Worm (Caenorhabditis elegans) whole organism, late embryonic: Measurements from ENCODE around the gene Y49E10.16.

Source experiments
- K09A11.1 ChIP-seq: sonication (generic microtip); optimal IDR thresholded peaks from 2 replicates; lab custom pipeline; 2017; ENCODE audit warnings: antibody characterized with exemption, mild to moderate bottlenecking, missing genetic modification characterization, missing compliant biosample characterization; ENCODE audit not compliant: insufficient read depth
- T23F11.4 ChIP-seq: fragments of 200-800 bp; sonication (Bioruptor generic); optimal IDR thresholded peaks from 2 replicates; lab custom pipeline; 2018; ENCODE audit warnings: mild to moderate bottlenecking, missing genetic modification characterization, missing compliant biosample characterization
- ama-1 ChIP-seq: fragments of 150-350 bp; optimal IDR thresholded peaks from 2 replicates; lab custom pipeline; 2014
- ceh-14 ChIP-seq: sonication (generic microtip); optimal IDR thresholded peaks from 2 replicates; lab custom pipeline; 2016; ENCODE audit warnings: missing genotype, missing genetic modification characterization, missing compliant biosample characterization
- ceh-18 ChIP-seq: sonication (generic microtip); optimal IDR thresholded peaks from 2 replicates; lab custom pipeline; 2016; ENCODE audit warnings: missing genetic modification characterization, missing compliant biosample characterization
- ceh-19 ChIP-seq: fragments of 200-800 bp; sonication (Bioruptor generic); optimal IDR thresholded peaks from 2 replicates; lab custom pipeline; 2018; ENCODE audit warnings: mild to moderate bottlenecking, missing genetic modification characterization, missing compliant biosample characterization
- ceh-2 ChIP-seq: sonication (generic microtip); optimal IDR thresholded peaks from 2 replicates; lab custom pipeline; 2016; ENCODE audit warnings: missing genotype, missing genetic modification characterization, missing compliant biosample characterization
- ceh-22 ChIP-seq: sonication (generic microtip); optimal IDR thresholded peaks from 2 replicates; lab custom pipeline; 2017; ENCODE audit warnings: missing biosample characterization, missing genetic modification characterization
- ceh-24 ChIP-seq: sonication (generic microtip); optimal IDR thresholded peaks from 2 replicates; lab custom pipeline; 2016; ENCODE audit warnings: mild to moderate bottlenecking, missing genetic modification characterization, missing compliant biosample characterization
- ceh-30 ChIP-seq: fragments of 150-350 bp; optimal IDR thresholded peaks from 2 replicates; lab custom pipeline; 2014; ENCODE audit warnings: missing biosample characterization, missing genetic modification characterization
- ceh-31 ChIP-seq: sonication (generic microtip); optimal IDR thresholded peaks from 2 replicates; lab custom pipeline; 2016; ENCODE audit warnings: missing genetic modification characterization, missing compliant biosample characterization
- ceh-45 ChIP-seq: fragments of 200-800 bp; sonication (Bioruptor generic); IDR thresholded peaks from 2 replicates; pipeline ENCODE4 v1.3.6; 2022; ENCODE audit warnings: missing genetic modification reagents, missing genetic modification characterization, missing compliant biosample characterization
- ceh-6 ChIP-seq: fragments of 200-800 bp; sonication (Bioruptor generic); optimal IDR thresholded peaks from 2 replicates; lab custom pipeline; 2018; ENCODE audit warnings: mild to moderate bottlenecking, missing genetic modification characterization, missing compliant biosample characterization
- ceh-9 ChIP-seq: sonication (generic microtip); optimal IDR thresholded peaks from 2 replicates; lab custom pipeline; 2016; ENCODE audit warnings: mild to moderate bottlenecking, missing genetic modification characterization, inconsistent platforms, missing compliant biosample characterization
- dmd-4 ChIP-seq: sonication (generic microtip); optimal IDR thresholded peaks from 2 replicates; lab custom pipeline; 2016; ENCODE audit warnings: borderline replicate concordance, missing genetic modification characterization, missing compliant biosample characterization
- dve-1 ChIP-seq: sonication (generic microtip); optimal IDR thresholded peaks from 2 replicates; lab custom pipeline; 2017; ENCODE audit warnings: antibody characterized with exemption, mild to moderate bottlenecking, missing genetic modification characterization, missing compliant biosample characterization
- elt-2 ChIP-seq: sonication (generic microtip); optimal IDR thresholded peaks from 2 replicates; lab custom pipeline; 2016; ENCODE audit warnings: missing genetic modification reagents, missing genetic modification characterization, missing compliant biosample characterization
- elt-4 ChIP-seq: sonication (generic microtip); optimal IDR thresholded peaks from 2 replicates; lab custom pipeline; 2016; ENCODE audit warnings: missing genetic modification characterization, missing compliant biosample characterization
- ets-4 ChIP-seq: sonication (generic microtip); optimal IDR thresholded peaks from 2 replicates; lab custom pipeline; 2016; ENCODE audit warnings: missing genetic modification characterization, missing compliant biosample characterization
- fkh-10 ChIP-seq: fragments of 150-350 bp; optimal IDR thresholded peaks from 2 replicates; lab custom pipeline; 2014; ENCODE audit warnings: missing biosample characterization, missing genetic modification reagents, missing genetic modification characterization
- fkh-6 ChIP-seq: sonication (generic microtip); optimal IDR thresholded peaks from 2 replicates; lab custom pipeline; 2016; ENCODE audit warnings: missing genetic modification characterization, missing compliant biosample characterization
- gmeb-2 ChIP-seq: sonication (generic microtip); optimal IDR thresholded peaks from 2 replicates; lab custom pipeline; 2016; ENCODE audit warnings: missing genetic modification characterization, inconsistent platforms, missing compliant biosample characterization
- hlh-13 ChIP-seq: fragments of 200-800 bp; sonication (Bioruptor generic); optimal IDR thresholded peaks from 2 replicates; lab custom pipeline; 2018; ENCODE audit warnings: mild to moderate bottlenecking, missing genetic modification characterization, missing compliant biosample characterization
- hlh-15 ChIP-seq: sonication (generic microtip); optimal IDR thresholded peaks from 2 replicates; lab custom pipeline; 2016; ENCODE audit warnings: missing genetic modification characterization, missing compliant biosample characterization
- hlh-30 ChIP-seq: sonication (generic microtip); optimal IDR thresholded peaks from 2 replicates; lab custom pipeline; 2017; ENCODE audit warnings: antibody characterized with exemption, missing genetic modification characterization, missing compliant biosample characterization; ENCODE audit not compliant: insufficient read depth
- hlh-6 ChIP-seq: sonication (generic microtip); optimal IDR thresholded peaks from 2 replicates; lab custom pipeline; 2016; ENCODE audit warnings: missing genotype, missing genetic modification characterization, missing compliant biosample characterization
- hlh-8 ChIP-seq: sonication (generic microtip); optimal IDR thresholded peaks from 2 replicates; lab custom pipeline; 2016; ENCODE audit warnings: missing genotype, missing genetic modification characterization, missing compliant biosample characterization
- lim-6 ChIP-seq: sonication (generic microtip); optimal IDR thresholded peaks from 2 replicates; lab custom pipeline; 2016; ENCODE audit warnings: missing genetic modification characterization, missing compliant biosample characterization
- lin-11 ChIP-seq: fragments of 200-800 bp; sonication (Bioruptor generic); optimal IDR thresholded peaks from 2 replicates; lab custom pipeline; 2018; ENCODE audit warnings: mild to moderate bottlenecking, missing genetic modification characterization, missing compliant biosample characterization
- nfya-1 ChIP-seq: sonication (generic microtip); optimal IDR thresholded peaks from 2 replicates; lab custom pipeline; 2017; ENCODE audit warnings: missing genetic modification characterization, mild to moderate bottlenecking, missing compliant biosample characterization, antibody characterized with exemption, moderate library complexity
- npax-4 ChIP-seq: sonication (generic microtip); optimal IDR thresholded peaks from 2 replicates; lab custom pipeline; 2016; ENCODE audit warnings: missing genetic modification characterization, missing compliant biosample characterization
- pag-3 ChIP-seq: sonication (generic microtip); optimal IDR thresholded peaks from 2 replicates; lab custom pipeline; 2016; ENCODE audit warnings: missing compliant biosample characterization, missing genetic modification characterization, borderline replicate concordance
- pat-9 ChIP-seq: fragments of 200-800 bp; sonication (Bioruptor generic); optimal IDR thresholded peaks from 2 replicates; lab custom pipeline; 2018; ENCODE audit warnings: mild to moderate bottlenecking, missing genetic modification characterization, moderate library complexity, missing compliant biosample characterization
- pax-1 ChIP-seq: fragments of 150-350 bp; optimal IDR thresholded peaks from 2 replicates; lab custom pipeline; 2014; ENCODE audit warnings: missing biosample characterization, missing genetic modification characterization
- pha-4 ChIP-seq: fragments of 150-350 bp; optimal IDR thresholded peaks from 2 replicates; lab custom pipeline; 2018; ENCODE audit warnings: missing biosample characterization, missing genetic modification reagents, missing genetic modification characterization
- pros-1 ChIP-seq: fragments of 150-350 bp; optimal IDR thresholded peaks from 2 replicates; lab custom pipeline; 2014; ENCODE audit warnings: missing biosample characterization, missing genetic modification reagents, missing genetic modification characterization
- ref-2 ChIP-seq: sonication (generic microtip); optimal IDR thresholded peaks from 2 replicates; lab custom pipeline; 2016; ENCODE audit warnings: missing genetic modification characterization, missing compliant biosample characterization
- rnt-1 ChIP-seq: sonication (generic microtip); optimal IDR thresholded peaks from 2 replicates; lab custom pipeline; 2016; ENCODE audit warnings: missing genetic modification characterization, missing compliant biosample characterization
- sdc-2 ChIP-seq: sonication (generic microtip); optimal IDR thresholded peaks from 2 replicates; lab custom pipeline; 2016; ENCODE audit warnings: missing genotype, missing genetic modification characterization, missing compliant biosample characterization
- sox-2 ChIP-seq: fragments of 200-800 bp; sonication (Bioruptor generic); IDR thresholded peaks from 2 replicates; pipeline ENCODE4 v1.3.6; 2022; ENCODE audit warnings: missing genetic modification reagents, missing genetic modification characterization, missing compliant biosample characterization
- syd-9 ChIP-seq: sonication (generic microtip); optimal IDR thresholded peaks from 2 replicates; lab custom pipeline; 2016; ENCODE audit warnings: mild to moderate bottlenecking, missing genetic modification characterization, moderate library complexity, missing compliant biosample characterization
- tbx-2 ChIP-seq: sonication (generic microtip); optimal IDR thresholded peaks from 2 replicates; lab custom pipeline; 2016; ENCODE audit warnings: missing genetic modification characterization, missing compliant biosample characterization
- unc-3 ChIP-seq, 2 experiments: fragments of 200-800 bp in 1 of 2; sonication (Bioruptor generic) in 1 of 2; sonication (generic microtip) in 1 of 2; conservative IDR thresholded peaks in 1 of 2; optimal IDR thresholded peaks in 1 of 2; 2 replicates each; pipeline versions ENCODE4 v1.3.6 to Lab custom; 2016 to 2022; ENCODE audit warnings: missing compliant biosample characterization in 2 of 2, missing genetic modification characterization in 2 of 2, missing genetic modification reagents in 1 of 2
- unc-42 ChIP-seq: sonication (generic microtip); optimal IDR thresholded peaks from 2 replicates; lab custom pipeline; 2016; ENCODE audit warnings: missing genotype, missing genetic modification characterization, missing compliant biosample characterization
- unc-86 ChIP-seq: sonication (generic microtip); optimal IDR thresholded peaks from 2 replicates; lab custom pipeline; 2016; ENCODE audit warnings: missing genetic modification characterization, missing compliant biosample characterization
- zip-5 ChIP-seq: sonication (generic microtip); optimal IDR thresholded peaks from 2 replicates; lab custom pipeline; 2016; ENCODE audit warnings: missing genetic modification characterization, missing compliant biosample characterization
- ztf-16 ChIP-seq: sonication (generic microtip); optimal IDR thresholded peaks from 2 replicates; lab custom pipeline; 2017; ENCODE audit warnings: missing genetic modification characterization, missing compliant biosample characterization

Y49E10.16 gene

DNA sequence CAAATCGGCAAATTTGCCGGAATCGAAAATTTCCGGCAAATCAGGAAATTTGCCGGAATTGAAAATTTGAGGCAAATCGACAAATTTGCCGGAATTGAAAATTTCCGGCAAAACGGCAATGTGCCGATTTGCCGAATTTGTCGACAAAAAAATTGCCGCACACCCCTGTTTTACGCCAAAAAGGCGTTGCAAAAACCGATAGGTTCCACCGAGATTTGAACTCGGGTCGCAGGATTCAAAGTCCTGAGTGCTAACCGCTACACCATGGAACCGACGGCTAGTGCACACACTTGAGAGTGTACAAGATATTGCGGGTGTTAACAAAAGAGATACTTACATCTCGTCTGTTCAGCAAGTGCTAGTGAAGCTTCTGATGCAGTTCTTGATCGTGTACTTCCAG is 30.6 kb upstream of the Y49E10.16 start (continued):
- TF ChIP-seq unc-3 (GFP tag; conservative IDR thresholded peaks at IDR 0.05; lab: Robert Waterston, UW) (peak; percentile 48; the same call in 1 of the 2 replicates), unc-3 (tag; optimal IDR thresholded peaks at IDR 0.05; lab: Kevin White, UChicago) (peak; percentile 20), sdc-2 (tag; lab: Kevin White, UChicago) (no peak), fkh-6 (tag; lab: Kevin White, UChicago) (peak; percentile 20), unc-86 (peak; percentile 32), zip-5 (peak; percentile 4), ceh-30 (tag; lab: Kevin White, UChicago) (no peak), tbx-2 (tag; lab: Kevin White, UChicago) (no peak), hlh-30 (no peak), ceh-45 (GFP tag; lab: Robert Waterston, UW) (0 out of 2 replicates have a peak, but pooled peaks have one; percentile 42), lin-11 (peak; percentile 44), npax-4 (tag; lab: Kevin White, UChicago) (peak; percentile 36), ceh-19 (peak; percentile 56), ref-2 (peak; percentile 63), pat-9 (tag; lab: Kevin White, UChicago) (peak; percentile 61), sox-2 (GFP tag; lab: Robert Waterston, UW) (0 out of 2 replicates have a peak, but pooled peaks have one; percentile 42), ceh-2 (tag; lab: Kevin White, UChicago) (no peak), hlh-6 (tag; lab: Kevin White, UChicago) (no peak), rnt-1 (tag; lab: Kevin White, UChicago) (peak; percentile 10), pros-1 (tag; lab: Kevin White, UChicago) (no peak), ztf-16 (peak; percentile 47), pha-4 (no peak), ceh-22 (no peak), hlh-8 (no peak), gmeb-2 (tag; lab: Kevin White, UChicago) (peak; percentile 53), nfya-1 (tag; lab: Kevin White, UChicago) (no peak), ceh-18 (tag; lab: Kevin White, UChicago) (peak; percentile 16), pax-1 (tag; lab: Kevin White, UChicago) (no peak), ceh-14 (no peak), ceh-6 (peak; percentile 54), fkh-10 (GFP tag; lab: Kevin White, UChicago) (no peak), hlh-15 (tag; lab: Kevin White, UChicago) (peak; percentile 7), ama-1 (lab: Kevin White, UChicago) (no peak), T23F11.4 (peak; percentile 3), ceh-24 (tag; lab: Kevin White, UChicago) (no peak), dmd-4 (tag; lab: Kevin White, UChicago) (no peak), ceh-9 (tag; lab: Kevin White, UChicago) (no peak), unc-42 (tag; lab: Kevin White, UChicago) (no peak), ets-4 (tag; lab: Kevin White, UChicago) (no peak), elt-2 (tag; lab: Kevin White, UChicago) (peak; percentile 48), ceh-31 (no peak), syd-9 (tag; lab: Kevin White, UChicago) (peak; percentile 32), pag-3 (no peak), lim-6 (tag; lab: Kevin White, UChicago) (no peak), K09A11.1 (tag; lab: Kevin White, UChicago) (no peak), dve-1 (no peak), elt-4 (tag; lab: Kevin White, UChicago) (no peak), hlh-13 (GFP tag; lab: Kevin White, UChicago) (peak; percentile 1)
